Worm (Caenorhabditis elegans) whole organism, young adult: ENCODE data around the gene W07G4.2.

Experiments used
- K11D2.4 ChIP-seq: fragments of 200-800 bp; sonication (Bioruptor generic); IDR thresholded peaks from 2 replicates; pipeline ENCODE4 v1.3.6; 2022; ENCODE audit warnings: missing genetic modification reagents, missing genetic modification characterization, missing compliant biosample characterization
- Y67H2A.10 ChIP-seq: fragments of 200-800 bp; sonication (Bioruptor generic); conservative IDR thresholded peaks from 2 replicates; pipeline ENCODE4 v1.3.6; 2022; ENCODE audit warnings: missing genetic modification reagents, missing genetic modification characterization, missing compliant biosample characterization
- ceh-79 ChIP-seq: sonication (generic microtip); optimal IDR thresholded peaks from 2 replicates; lab custom pipeline; 2017; ENCODE audit warnings: mild to moderate bottlenecking, missing genetic modification characterization, missing compliant biosample characterization
- die-1 ChIP-seq: sonication (generic microtip); optimal IDR thresholded peaks from 2 replicates; lab custom pipeline; 2016; ENCODE audit warnings: missing genotype, mild to moderate bottlenecking, missing genetic modification characterization, missing compliant biosample characterization
- dpl-1 ChIP-seq: fragments of 150-350 bp; optimal IDR thresholded peaks from 2 replicates; lab custom pipeline; 2014; ENCODE audit warnings: missing biosample characterization, missing genetic modification reagents, missing genetic modification characterization
- efl-1 ChIP-seq: fragments of 150-350 bp; optimal IDR thresholded peaks from 2 replicates; lab custom pipeline; 2014; ENCODE audit warnings: missing biosample characterization, missing genetic modification reagents, missing genetic modification characterization
- egl-44 ChIP-seq: fragments of 200-800 bp; sonication (Bioruptor generic); IDR thresholded peaks from 2 replicates; pipeline ENCODE4 v1.3.6; 2022; ENCODE audit warnings: missing genetic modification reagents, missing genetic modification characterization, missing compliant biosample characterization
- ets-4 ChIP-seq: fragments of 200-800 bp; sonication (Bioruptor generic); optimal IDR thresholded peaks from 2 replicates; lab custom pipeline; 2018; ENCODE audit warnings: mild to moderate bottlenecking, missing genetic modification characterization, missing compliant biosample characterization
- lsl-1 ChIP-seq: fragments of 200-800 bp; sonication (Bioruptor generic); optimal IDR thresholded peaks from 2 replicates; lab custom pipeline; 2018; ENCODE audit warnings: mild to moderate bottlenecking, missing genetic modification characterization, moderate library complexity, missing compliant biosample characterization
- rcor-1 ChIP-seq: fragments of 200-800 bp; sonication (Bioruptor generic); IDR thresholded peaks from 2 replicates; pipeline ENCODE4 v1.3.6; 2022; ENCODE audit warnings: missing genetic modification reagents, missing genetic modification characterization, missing compliant biosample characterization
- tbp1 ChIP-seq: fragments of 200-800 bp; sonication (Bioruptor generic); optimal IDR thresholded peaks from 2 replicates; lab custom pipeline; 2018; ENCODE audit warnings: mild to moderate bottlenecking, missing genetic modification characterization, missing compliant biosample characterization
- unc-62 ChIP-seq: fragments of 150-350 bp; optimal IDR thresholded peaks from 2 replicates; lab custom pipeline; 2014; ENCODE audit warnings: missing biosample characterization, missing genetic modification reagents, missing genetic modification characterization
- ztf-18 ChIP-seq: sonication (generic microtip); optimal IDR thresholded peaks from 2 replicates; lab custom pipeline; 2016; ENCODE audit warnings: missing genotype, mild to moderate bottlenecking, missing genetic modification characterization, missing compliant biosample characterization
- ztf-28 ChIP-seq: fragments of 200-800 bp; sonication (Bioruptor generic); IDR thresholded peaks from 2 replicates; pipeline ENCODE4 v1.3.6; 2022; ENCODE audit warnings: missing genetic modification reagents, missing genetic modification characterization, missing compliant biosample characterization

- TF ChIP-seq ceh-79, result no peak
- TF ChIP-seq egl-44 (GFP tag; lab: Robert Waterston, UW), result 0 out of 2 replicates have a peak, but pooled peaks have one; percentile 54
- no peak for TF ChIP-seq efl-1 (GFP tag; lab: Kevin White, UChicago)
- TF ChIP-seq rcor-1, result no peak
- TF ChIP-seq K11D2.4 (GFP tag; lab: Robert Waterston, UW), result no peak
- no peak for TF ChIP-seq ztf-18
- no peak for TF ChIP-seq die-1
- no peak for TF ChIP-seq lsl-1 (GFP tag; lab: Kevin White, UChicago)
- TF ChIP-seq ztf-28 (GFP tag; lab: Robert Waterston, UW), result no peak
- no peak for TF ChIP-seq Y67H2A.10 (GFP tag; lab: Robert Waterston, UW)
- TF ChIP-seq ets-4 (GFP tag; lab: Kevin White, UChicago), result peak; percentile 10
- peak; percentile 38 for TF ChIP-seq tbp1 (GFP tag; lab: Kevin White, UChicago)
- TF ChIP-seq dpl-1 (GFP tag; lab: Kevin White, UChicago), result no peak
- TF ChIP-seq unc-62 (GFP tag; lab: Kevin White, UChicago), result no peak
These were observed 46.2 kb upstream of the W07G4.2 start, which contains the start of gene C34B4.2 for ce11 chrV:13082442-13083126.
